Fruit fly (Drosophila melanogaster) S2 (cell line): ENCODE measurements around the gene Ilp5.

Source experiments
- CG8478 ChIP-seq: fragments of >200 bp; optimal IDR thresholded peaks from 2 replicates; lab custom pipeline; 2018
- CTCF ChIP-seq, 2 experiments: fragments of >200 bp; optimal IDR thresholded peaks; 2 replicates each; lab custom pipeline; 2018

dm6 chr3L:9848744-9849143 lies 25.0 kb upstream of the Ilp5 start:
- TF ChIP-seq CTCF (optimal IDR thresholded peaks at IDR 0.05; lab: Kevin White, UChicago): no peak
- TF ChIP-seq CG8478 (lab: Kevin White, UChicago): no peak
